Fruit fly (Drosophila melanogaster) whole organism, embryonic: ENCODE results near the gene fzy.

Source experiments
- ATbp ChIP-seq: fragments of 200-800 bp; sonication (Bioruptor generic); optimal IDR thresholded peaks from 2 replicates; lab custom pipeline; 2017; ENCODE audit warnings: missing biosample characterization, mild to moderate bottlenecking, missing genetic modification characterization, missing genetic modification reagents
- B-H2 ChIP-seq: fragments of 200-800 bp; sonication (Bioruptor generic); optimal IDR thresholded peaks from 2 replicates; lab custom pipeline; 2018; ENCODE audit warnings: missing biosample characterization, mild to moderate bottlenecking, missing genetic modification characterization
- CG1024 ChIP-seq: fragments of 200-800 bp; sonication (Bioruptor generic); IDR thresholded peaks from 2 replicates; pipeline ENCODE4 v1.3.6; 2022; ENCODE audit warnings: missing biosample characterization, missing genetic modification characterization
- CG13123 ChIP-seq: fragments of 200-800 bp; sonication (Bioruptor generic); optimal IDR thresholded peaks from 2 replicates; lab custom pipeline; 2016; ENCODE audit warnings: missing biosample characterization, missing genetic modification characterization
- CG13775 ChIP-seq: fragments of 200-800 bp; sonication (Bioruptor generic); optimal IDR thresholded peaks from 3 replicates; lab custom pipeline; 2017; ENCODE audit warnings: missing biosample characterization, mild to moderate bottlenecking, missing genetic modification characterization
- CG17186 ChIP-seq: fragments of 200-800 bp; sonication (Bioruptor generic); optimal IDR thresholded peaks from 3 replicates; lab custom pipeline; 2017; ENCODE audit warnings: missing biosample characterization, missing genetic modification reagents, missing genetic modification characterization
- CG17829 ChIP-seq: fragments of 200-800 bp; optimal IDR thresholded peaks from 2 replicates; lab custom pipeline; 2019; ENCODE audit warnings: missing biosample characterization, mild to moderate bottlenecking, missing genetic modification characterization, moderate library complexity
- CG18011 ChIP-seq: fragments of 200-800 bp; sonication (Bioruptor generic); optimal IDR thresholded peaks from 2 replicates; lab custom pipeline; 2017; ENCODE audit warnings: missing biosample characterization, missing genetic modification characterization, mild to moderate bottlenecking, moderate library complexity, missing genotype
- CG1832 ChIP-seq: fragments of 200-800 bp; sonication (Bioruptor generic); optimal IDR thresholded peaks from 2 replicates; lab custom pipeline; 2017; ENCODE audit warnings: missing biosample characterization, mild to moderate bottlenecking, missing genetic modification characterization, inconsistent platforms
- CG18619 ChIP-seq: fragments of 200-800 bp; sonication (Bioruptor generic); optimal IDR thresholded peaks from 3 replicates; lab custom pipeline; 2017; ENCODE audit warnings: missing biosample characterization, mild to moderate bottlenecking, missing genetic modification characterization
- CG2199 ChIP-seq: fragments of 200-800 bp; sonication (Bioruptor generic); IDR thresholded peaks from 3 replicates; pipeline ENCODE4 v1.3.6; 2022; ENCODE audit warnings: missing biosample characterization, missing genetic modification characterization
- CG2712 ChIP-seq: fragments of 200-800 bp; optimal IDR thresholded peaks from 3 replicates; lab custom pipeline; 2019; ENCODE audit warnings: missing biosample characterization, mild to moderate bottlenecking, missing genetic modification characterization, moderate library complexity
- CG4404 ChIP-seq: fragments of 200-800 bp; sonication (Bioruptor generic); IDR thresholded peaks from 2 replicates; pipeline ENCODE4 v1.3.6; 2022; ENCODE audit warnings: missing biosample characterization, missing genetic modification characterization
- CG6175 ChIP-seq: fragments of 200-800 bp; sonication (Bioruptor generic); IDR thresholded peaks from 3 replicates; pipeline ENCODE4 v1.3.6; 2022; ENCODE audit warnings: missing biosample characterization, missing genetic modification characterization
- CG7928 ChIP-seq: fragments of 200-800 bp; sonication (Bioruptor generic); optimal IDR thresholded peaks from 2 replicates; lab custom pipeline; 2017; ENCODE audit warnings: missing biosample characterization, mild to moderate bottlenecking, missing genetic modification characterization
- CG8944 ChIP-seq: fragments of 200-800 bp; sonication (Bioruptor generic); optimal IDR thresholded peaks from 3 replicates; lab custom pipeline; 2016; ENCODE audit warnings: missing biosample characterization, missing genetic modification characterization
- Chrac-16 ChIP-seq: fragments of 200-800 bp; sonication (Bioruptor generic); optimal IDR thresholded peaks from 3 replicates; lab custom pipeline; 2016; ENCODE audit warnings: missing biosample characterization, missing genetic modification characterization
- Elba2 ChIP-seq: fragments of 200-800 bp; sonication (Bioruptor generic); optimal IDR thresholded peaks from 3 replicates; lab custom pipeline; 2016; ENCODE audit warnings: missing biosample characterization, missing genetic modification characterization
- Ets65A ChIP-seq: fragments of 200-800 bp; sonication (Bioruptor generic); peaks from one replicate; lab custom pipeline; 2016; ENCODE audit warnings: missing biosample characterization, missing genetic modification characterization
- Hr39 ChIP-seq: fragments of >200 bp; optimal IDR thresholded peaks from 2 replicates; lab custom pipeline; 2017
- Hr78 ChIP-seq, 2 experiments: fragments of 200-800 bp in 1 of 2; fragments of >200 bp in 1 of 2; sonication (Bioruptor generic) in 1 of 2; optimal IDR thresholded peaks; 2 replicates each; lab custom pipeline; 2017 to 2019; ENCODE audit warnings: missing biosample characterization in 2 of 2, missing genetic modification characterization in 2 of 2, mild to moderate bottlenecking in 1 of 2, moderate library complexity in 1 of 2
- MESR4 ChIP-seq: fragments of 200-800 bp; sonication (Bioruptor generic); optimal IDR thresholded peaks from 2 replicates; lab custom pipeline; 2018; ENCODE audit warnings: missing biosample characterization, mild to moderate bottlenecking, missing genetic modification characterization, moderate library complexity
- Mad ChIP-seq: fragments of 200-800 bp; sonication (Bioruptor generic); optimal IDR thresholded peaks from 2 replicates; lab custom pipeline; 2016; ENCODE audit warnings: missing biosample characterization, missing genetic modification characterization
- Nf-YB ChIP-seq: fragments of 200-800 bp; sonication (Bioruptor generic); optimal IDR thresholded peaks from 3 replicates; lab custom pipeline; 2019; ENCODE audit warnings: missing biosample characterization, mild to moderate bottlenecking, missing genetic modification characterization, moderate library complexity
- Nf-YC ChIP-seq: fragments of 200-800 bp; optimal IDR thresholded peaks from 3 replicates; lab custom pipeline; 2019; ENCODE audit warnings: missing biosample characterization, mild to moderate bottlenecking, missing genetic modification characterization, moderate library complexity
- NfI ChIP-seq: fragments of 200-800 bp; sonication (Bioruptor generic); optimal IDR thresholded peaks from 3 replicates; lab custom pipeline; 2018; ENCODE audit warnings: missing biosample characterization, mild to moderate bottlenecking, missing genetic modification characterization, moderate library complexity
- Oaz ChIP-seq: fragments of 200-800 bp; sonication (Bioruptor generic); IDR thresholded peaks from 2 replicates; pipeline ENCODE4 v1.3.6; 2022; ENCODE audit warnings: missing biosample characterization, missing genetic modification characterization
- Xrp1 ChIP-seq: fragments of 200-800 bp; sonication (Bioruptor generic); IDR thresholded peaks from 2 replicates; pipeline ENCODE4 v1.3.6; 2022; ENCODE audit warnings: missing biosample characterization, missing genetic modification characterization
- chn ChIP-seq: fragments of 200-800 bp; sonication (Bioruptor generic); optimal IDR thresholded peaks from 2 replicates; lab custom pipeline; 2016; ENCODE audit warnings: missing biosample characterization, missing genetic modification characterization
- corto ChIP-seq: fragments of 200-800 bp; sonication (Bioruptor generic); optimal IDR thresholded peaks from 2 replicates; lab custom pipeline; 2016; ENCODE audit warnings: missing biosample characterization, mild to moderate bottlenecking, missing genetic modification characterization, moderate library complexity
- dan ChIP-seq: fragments of 200-800 bp; sonication (Bioruptor generic); IDR thresholded peaks from 2 replicates; pipeline ENCODE4 v1.3.6; 2022; ENCODE audit warnings: missing biosample characterization, missing genetic modification characterization
- dpn ChIP-seq, 2 experiments: fragments of 200-800 bp; sonication (Bioruptor generic); optimal IDR thresholded peaks; 3 replicates each; lab custom pipeline; 2016; ENCODE audit warnings: missing biosample characterization in 2 of 2, missing genetic modification characterization in 2 of 2
- fd102C ChIP-seq: fragments of 200-800 bp; sonication (Bioruptor generic); optimal IDR thresholded peaks from 2 replicates; lab custom pipeline; 2018; ENCODE audit warnings: missing biosample characterization, mild to moderate bottlenecking, missing genetic modification characterization, moderate library complexity
- hb ChIP-seq: fragments of 200-800 bp; sonication (Bioruptor generic); IDR thresholded peaks from 3 replicates; pipeline ENCODE4 v1.3.6; 2022; ENCODE audit warnings: missing biosample characterization, missing genetic modification characterization; ENCODE audit not compliant: partially characterized antibody
- jing ChIP-seq: fragments of 200-800 bp; sonication (Bioruptor generic); optimal IDR thresholded peaks from 2 replicates; lab custom pipeline; 2018; ENCODE audit warnings: missing biosample characterization, mild to moderate bottlenecking, missing genetic modification characterization
- klu ChIP-seq: fragments of 200-800 bp; sonication (Bioruptor generic); IDR thresholded peaks from 2 replicates; pipeline ENCODE4 v1.3.6; 2022; ENCODE audit warnings: missing biosample characterization, missing genetic modification characterization
- mld ChIP-seq: fragments of 200-800 bp; sonication (Bioruptor generic); IDR thresholded peaks from 3 replicates; pipeline ENCODE4 v1.3.6; 2022; ENCODE audit warnings: missing biosample characterization, missing genetic modification characterization; ENCODE audit not compliant: partially characterized antibody
- onecut ChIP-seq: fragments of 200-800 bp; sonication (Bioruptor generic); IDR thresholded peaks from 2 replicates; pipeline ENCODE4 v1.3.6; 2022; ENCODE audit warnings: missing biosample characterization, missing genetic modification characterization
- phol ChIP-seq: fragments of 200-800 bp; sonication (Bioruptor generic); optimal IDR thresholded peaks from 3 replicates; lab custom pipeline; 2018; ENCODE audit warnings: missing biosample characterization, mild to moderate bottlenecking, missing genetic modification characterization, moderate library complexity
- ranshi ChIP-seq: fragments of 200-800 bp; sonication (Bioruptor generic); IDR thresholded peaks from 2 replicates; pipeline ENCODE4 v1.3.6; 2022; ENCODE audit warnings: missing biosample characterization, missing genetic modification characterization
- scrt ChIP-seq: fragments of 200-800 bp; sonication (Bioruptor generic); optimal IDR thresholded peaks from 2 replicates; lab custom pipeline; 2018; ENCODE audit warnings: missing biosample characterization, mild to moderate bottlenecking, missing genetic modification characterization, moderate library complexity
- twi ChIP-seq: fragments of 200-800 bp; optimal IDR thresholded peaks from 2 replicates; lab custom pipeline; 2019; ENCODE audit warnings: missing biosample characterization, mild to moderate bottlenecking, missing genetic modification characterization, moderate library complexity
- vvl ChIP-seq: fragments of 200-800 bp; sonication (Bioruptor generic); IDR thresholded peaks from 2 replicates; pipeline ENCODE4 v1.3.6; 2022; ENCODE audit warnings: missing biosample characterization, missing genetic modification characterization

fzy gene

dm6 chr2L:16310648-16311047, at the start of gene fzy, which contains the start of gene cni (continued):
- TF ChIP-seq CG17186 (GFP tag; lab: Kevin White, UChicago) = peak; percentile 68
- TF ChIP-seq CG13123 = no peak
- TF ChIP-seq CG2712 (tag; lab: Kevin White, UChicago) = peak; percentile 63
- no peak for TF ChIP-seq scrt (GFP tag; lab: Kevin White, UChicago)
- TF ChIP-seq CG6175 (GFP tag; lab: Robert Waterston, UW) = no peak
- peak; percentile 97 for TF ChIP-seq CG7928 (GFP tag; lab: Kevin White, UChicago)
- TF ChIP-seq Chrac-16 (GFP tag; lab: Kevin White, UChicago) = peak; percentile 18
- peak; percentile 35; the same call in 1 of the 2 replicates for TF ChIP-seq Xrp1 (GFP tag; lab: Robert Waterston, UW)
- no peak for TF ChIP-seq chn
- TF ChIP-seq CG4404 = no peak
- peak; percentile 12 for TF ChIP-seq twi (tag; lab: Kevin White, UChicago)
- TF ChIP-seq CG17829 (tag; lab: Kevin White, UChicago) = peak; percentile 54
- TF ChIP-seq CG1024 (GFP tag; lab: Robert Waterston, UW) = no peak
- no peak for TF ChIP-seq NfI (GFP tag; lab: Kevin White, UChicago)
- TF ChIP-seq Hr78 (GFP tag; optimal IDR thresholded peaks at IDR 0.05; lab: Kevin White, UChicago) = no peak
- peak; percentile 94 for TF ChIP-seq phol (tag; lab: Kevin White, UChicago)
- TF ChIP-seq Mad = peak; percentile 9
- no peak for TF ChIP-seq jing
- no peak for TF ChIP-seq klu (GFP tag; lab: Robert Waterston, UW)
- TF ChIP-seq CG8944 (GFP tag; lab: Kevin White, UChicago) = no peak
- no peak for TF ChIP-seq fd102C (GFP tag; lab: Kevin White, UChicago)
- no peak for TF ChIP-seq B-H2 (GFP tag; lab: Kevin White, UChicago)
- TF ChIP-seq Nf-YC (tag; lab: Kevin White, UChicago) = peak; percentile 37
- TF ChIP-seq Elba2 (GFP tag; lab: Kevin White, UChicago) = peak; percentile 18
- TF ChIP-seq Nf-YB = peak; percentile 7
- no peak for TF ChIP-seq mld
- no peak for TF ChIP-seq hb (GFP tag; lab: Robert Waterston, UW)
- TF ChIP-seq Oaz (GFP tag; lab: Robert Waterston, UW) = no peak
- peak; percentile 51 for TF ChIP-seq corto
- no peak for TF ChIP-seq onecut (GFP tag; lab: Robert Waterston, UW)
- TF ChIP-seq CG1832 = no peak
- no peak for TF ChIP-seq vvl
- no peak for TF ChIP-seq CG18619 (GFP tag; lab: Kevin White, UChicago)
- no peak for TF ChIP-seq CG2199 (GFP tag; lab: Robert Waterston, UW)
- no peak for TF ChIP-seq dan (GFP tag; lab: Robert Waterston, UW)
- no peak for TF ChIP-seq ranshi (GFP tag; lab: Robert Waterston, UW)
- peak; percentile 21 for TF ChIP-seq MESR4
- TF ChIP-seq CG13775 (GFP tag; lab: Kevin White, UChicago) = peak; percentile 45
- peak in 1 of 2 experiments; percentile 48 for TF ChIP-seq dpn (GFP tag; optimal IDR thresholded peaks at IDR 0.05; lab: Kevin White, UChicago)
- no peak for TF ChIP-seq ATbp
- no peak for TF ChIP-seq CG18011 (GFP tag; lab: Kevin White, UChicago)
- peak; percentile 82 for TF ChIP-seq Ets65A (GFP tag; lab: Kevin White, UChicago)
- TF ChIP-seq Hr39 (lab: Kevin White, UChicago) = no peak
